Fruit fly (Drosophila melanogaster) whole organism, embryonic: Measurements from ENCODE around the gene fzy.
A peak's percentile ranks its signal among the peaks of the same experiment; 100 is the strongest.

ENCODE experiments used
- Adf1 ChIP-seq: fragments of 200-800 bp; sonication (Bioruptor generic); IDR thresholded peaks from 2 replicates; pipeline ENCODE4 v1.3.6; 2022; ENCODE audit warnings: missing biosample characterization, missing genetic modification characterization
- CG11085 ChIP-seq: fragments of 200-800 bp; sonication (Bioruptor generic); IDR thresholded peaks from 2 replicates; pipeline ENCODE4 v1.3.6; 2022; ENCODE audit warnings: missing biosample characterization, missing genetic modification characterization
- CG12769 ChIP-seq: fragments of 200-800 bp; sonication (Bioruptor generic); optimal IDR thresholded peaks from 2 replicates; lab custom pipeline; 2019; ENCODE audit warnings: missing biosample characterization, mild to moderate bottlenecking, missing genetic modification characterization, moderate library complexity
- CG13123 ChIP-seq: fragments of 200-800 bp; sonication (Bioruptor generic); optimal IDR thresholded peaks from 2 replicates; lab custom pipeline; 2016; ENCODE audit warnings: missing biosample characterization, missing genetic modification characterization
- CG13424 ChIP-seq: fragments of 200-800 bp; sonication (Bioruptor generic); optimal IDR thresholded peaks from 2 replicates; lab custom pipeline; 2019; ENCODE audit warnings: missing biosample characterization, mild to moderate bottlenecking, missing genetic modification characterization, moderate library complexity
- CG15269 ChIP-seq: fragments of 200-800 bp; sonication (Bioruptor generic); optimal IDR thresholded peaks from 2 replicates; lab custom pipeline; 2018; ENCODE audit warnings: missing biosample characterization, mild to moderate bottlenecking, missing genetic modification characterization, moderate library complexity
- CG17612 ChIP-seq: fragments of 200-800 bp; sonication (Bioruptor generic); IDR thresholded peaks from 2 replicates; pipeline ENCODE4 v1.3.6; 2022; ENCODE audit warnings: missing biosample characterization, missing genetic modification characterization
- CG1792 ChIP-seq: fragments of 200-800 bp; sonication (Bioruptor generic); optimal IDR thresholded peaks from 2 replicates; lab custom pipeline; 2016; ENCODE audit warnings: missing biosample characterization, missing genetic modification characterization
- CG18764 ChIP-seq: fragments of 200-800 bp; sonication (Bioruptor generic); optimal IDR thresholded peaks from 3 replicates; lab custom pipeline; 2016; ENCODE audit warnings: missing biosample characterization, missing genetic modification characterization
- CG2678 ChIP-seq: fragments of 200-800 bp; sonication (Bioruptor generic); optimal IDR thresholded peaks from 3 replicates; lab custom pipeline; 2019; ENCODE audit warnings: missing biosample characterization, mild to moderate bottlenecking, missing genetic modification characterization, moderate library complexity
- CG31365 ChIP-seq: fragments of 200-800 bp; sonication (Bioruptor generic); optimal IDR thresholded peaks from 2 replicates; lab custom pipeline; 2018; ENCODE audit warnings: missing biosample characterization, mild to moderate bottlenecking, missing genetic modification characterization
- CG33213 ChIP-seq: fragments of 200-800 bp; sonication (Bioruptor generic); optimal IDR thresholded peaks from 3 replicates; lab custom pipeline; 2016; ENCODE audit warnings: missing biosample characterization, missing genetic modification characterization
- CG3995 ChIP-seq: fragments of 200-800 bp; sonication (Bioruptor generic); optimal IDR thresholded peaks from 3 replicates; lab custom pipeline; 2016; ENCODE audit warnings: missing biosample characterization, missing genetic modification characterization
- CG6272 ChIP-seq: fragments of 200-800 bp; sonication (Bioruptor generic); IDR thresholded peaks from 2 replicates; pipeline ENCODE4 v1.3.6; 2022; ENCODE audit warnings: missing biosample characterization, missing genetic modification characterization
- CG6854 ChIP-seq: fragments of 200-800 bp; sonication (Bioruptor generic); optimal IDR thresholded peaks from 3 replicates; lab custom pipeline; 2017; ENCODE audit warnings: missing biosample characterization, mild to moderate bottlenecking, missing genetic modification characterization
- CG8290 ChIP-seq, 3 experiments: fragments of 200-800 bp; sonication (Bioruptor generic); optimal IDR thresholded peaks; 2 replicates each; lab custom pipeline; 2016 to 2019; ENCODE audit warnings: missing biosample characterization in 3 of 3, missing genetic modification characterization in 3 of 3, mild to moderate bottlenecking in 2 of 3, moderate library complexity in 1 of 3
- CG9609 ChIP-seq: fragments of 200-800 bp; sonication (Bioruptor generic); optimal IDR thresholded peaks from 3 replicates; lab custom pipeline; 2016; ENCODE audit warnings: missing biosample characterization, missing genetic modification characterization
- Drgx ChIP-seq: fragments of 200-800 bp; sonication (Bioruptor generic); IDR thresholded peaks from 2 replicates; pipeline ENCODE4 v1.3.6; 2022; ENCODE audit warnings: missing biosample characterization, missing genetic modification characterization
- Eip74EF ChIP-seq, 2 experiments: fragments of 200-800 bp in 1 of 2; fragments of >200 bp in 1 of 2; sonication (Bioruptor generic) in 1 of 2; optimal IDR thresholded peaks; 2 replicates each; lab custom pipeline; 2017 to 2019; ENCODE audit warnings: missing biosample characterization in 2 of 2, missing genetic modification characterization in 2 of 2, mild to moderate bottlenecking in 1 of 2, moderate library complexity in 1 of 2
- Fer1 ChIP-seq: fragments of 200-800 bp; sonication (Bioruptor generic); optimal IDR thresholded peaks from 2 replicates; lab custom pipeline; 2017; ENCODE audit warnings: missing biosample characterization, mild to moderate bottlenecking, missing genetic modification characterization
- Fer3 ChIP-seq: fragments of 200-800 bp; sonication (Bioruptor generic); optimal IDR thresholded peaks from 2 replicates; lab custom pipeline; 2018; ENCODE audit warnings: missing biosample characterization, mild to moderate bottlenecking, missing genetic modification characterization, moderate library complexity
- Hand ChIP-seq: fragments of 200-800 bp; sonication (Bioruptor generic); optimal IDR thresholded peaks from 2 replicates; lab custom pipeline; 2017; ENCODE audit warnings: mild to moderate bottlenecking, missing biosample characterization, missing genetic modification reagents, missing genetic modification characterization
- Hr51 ChIP-seq, 2 experiments: fragments of 200-800 bp; sonication (Bioruptor generic); optimal IDR thresholded peaks; 2 replicates in 1 of 2; 3 replicates in 1 of 2; lab custom pipeline; 2016 to 2018; ENCODE audit warnings: missing biosample characterization in 2 of 2, missing genetic modification characterization in 2 of 2, mild to moderate bottlenecking in 1 of 2, moderate library complexity in 1 of 2
- Jarid2 ChIP-seq: fragments of 200-800 bp; sonication (Bioruptor generic); optimal IDR thresholded peaks from 3 replicates; lab custom pipeline; 2017; ENCODE audit warnings: mild to moderate bottlenecking, missing biosample characterization, missing genetic modification reagents, missing genetic modification characterization
- MESR4 ChIP-seq: fragments of 200-800 bp; sonication (Bioruptor generic); optimal IDR thresholded peaks from 2 replicates; lab custom pipeline; 2018; ENCODE audit warnings: missing biosample characterization, mild to moderate bottlenecking, missing genetic modification characterization, moderate library complexity
- Rfx ChIP-seq: fragments of 200-800 bp; sonication (Bioruptor generic); IDR thresholded peaks from 2 replicates; pipeline ENCODE4 v1.3.6; 2022; ENCODE audit warnings: missing biosample characterization, missing genetic modification characterization
- aop ChIP-seq: fragments of 200-800 bp; sonication (Bioruptor generic); IDR thresholded peaks from 2 replicates; pipeline ENCODE4 v1.3.6; 2022; ENCODE audit warnings: missing biosample characterization, missing genetic modification characterization
- ato ChIP-seq: fragments of 200-800 bp; sonication (Bioruptor generic); IDR thresholded peaks from 2 replicates; pipeline ENCODE4 v1.3.6; 2022; ENCODE audit warnings: missing biosample characterization, missing genetic modification characterization; ENCODE audit not compliant: partially characterized antibody
- bowl ChIP-seq: fragments of 200-800 bp; sonication (Bioruptor generic); IDR thresholded peaks from 2 replicates; pipeline ENCODE4 v1.3.6; 2022; ENCODE audit warnings: missing biosample characterization, missing genetic modification characterization
- br ChIP-seq: fragments of >200 bp; optimal IDR thresholded peaks from 2 replicates; lab custom pipeline; 2017
- cad ChIP-seq: fragments of >200 bp; optimal IDR thresholded peaks from 2 replicates; lab custom pipeline; 2017; ENCODE audit warnings: missing biosample characterization, missing genetic modification characterization
- chm ChIP-seq: fragments of 200-800 bp; sonication (Bioruptor generic); IDR thresholded peaks from 2 replicates; pipeline ENCODE4 v1.3.6; 2022; ENCODE audit warnings: missing biosample characterization, missing genetic modification characterization
- crp ChIP-seq, 2 experiments: fragments of 200-800 bp; sonication (Bioruptor generic); optimal IDR thresholded peaks; 2 replicates in 1 of 2; 3 replicates in 1 of 2; lab custom pipeline; 2017; ENCODE audit warnings: missing biosample characterization in 2 of 2, missing genetic modification characterization in 2 of 2, mild to moderate bottlenecking in 1 of 2, moderate library complexity in 1 of 2
- exex ChIP-seq: fragments of 200-800 bp; sonication (Bioruptor generic); optimal IDR thresholded peaks from 4 replicates; lab custom pipeline; 2018; ENCODE audit warnings: missing biosample characterization, mild to moderate bottlenecking, missing genetic modification characterization, moderate library complexity
- jigr1 ChIP-seq: fragments of 200-800 bp; sonication (Bioruptor generic); IDR thresholded peaks from 3 replicates; pipeline ENCODE4 v1.3.6; 2022; ENCODE audit warnings: missing biosample characterization, missing genetic modification characterization
- kah ChIP-seq: fragments of 200-800 bp; sonication (Bioruptor generic); optimal IDR thresholded peaks from 2 replicates; lab custom pipeline; 2018; ENCODE audit warnings: missing biosample characterization, mild to moderate bottlenecking, missing genetic modification characterization
- lab ChIP-seq: fragments of 200-800 bp; sonication (Bioruptor generic); optimal IDR thresholded peaks from 3 replicates; lab custom pipeline; 2017; ENCODE audit warnings: missing biosample characterization, missing genetic modification characterization, mild to moderate bottlenecking, moderate library complexity, missing genetic modification reagents
- lbe ChIP-seq: fragments of 200-800 bp; sonication (Bioruptor generic); optimal IDR thresholded peaks from 2 replicates; lab custom pipeline; 2016; ENCODE audit warnings: missing biosample characterization, mild to moderate bottlenecking, missing genetic modification characterization
- peb ChIP-seq: fragments of 200-800 bp; sonication (Bioruptor generic); IDR thresholded peaks from 2 replicates; pipeline ENCODE4 v1.3.6; 2022; ENCODE audit warnings: missing biosample characterization, missing genetic modification characterization
- phol ChIP-seq: fragments of 200-800 bp; sonication (Bioruptor generic); optimal IDR thresholded peaks from 3 replicates; lab custom pipeline; 2018; ENCODE audit warnings: missing biosample characterization, mild to moderate bottlenecking, missing genetic modification characterization, moderate library complexity
- pnt ChIP-seq: fragments of 200-800 bp; sonication (Bioruptor generic); optimal IDR thresholded peaks from 3 replicates; lab custom pipeline; 2016; ENCODE audit warnings: missing biosample characterization, missing genetic modification characterization
- pros ChIP-seq: fragments of 200-800 bp; sonication (Bioruptor generic); optimal IDR thresholded peaks from 3 replicates; lab custom pipeline; 2019; ENCODE audit warnings: missing biosample characterization, mild to moderate bottlenecking, missing genetic modification characterization, moderate library complexity
- pzg ChIP-seq: fragments of 200-800 bp; sonication (Bioruptor generic); optimal IDR thresholded peaks from 3 replicates; lab custom pipeline; 2018; ENCODE audit warnings: missing biosample characterization, mild to moderate bottlenecking, missing genetic modification characterization, moderate library complexity
- run ChIP-seq: fragments of 200-800 bp; sonication (Bioruptor generic); optimal IDR thresholded peaks from 3 replicates; lab custom pipeline; 2018; ENCODE audit warnings: missing biosample characterization, mild to moderate bottlenecking, missing genetic modification characterization
- salm ChIP-seq: fragments of 200-800 bp; sonication (Bioruptor generic); optimal IDR thresholded peaks from 2 replicates; lab custom pipeline; 2018; ENCODE audit warnings: missing biosample characterization, mild to moderate bottlenecking, missing genetic modification characterization
- sens ChIP-seq: fragments of 200-800 bp; sonication (Bioruptor generic); peaks from one replicate; lab custom pipeline; 2016; ENCODE audit warnings: missing biosample characterization, missing genetic modification characterization
- sim ChIP-seq: fragments of 200-800 bp; sonication (Bioruptor generic); IDR thresholded peaks from 2 replicates; pipeline ENCODE4 v1.3.6; 2022; ENCODE audit warnings: missing biosample characterization, missing genetic modification characterization
- ssp ChIP-seq: fragments of 200-800 bp; sonication (Bioruptor generic); IDR thresholded peaks from 2 replicates; pipeline ENCODE4 v1.3.6; 2022; ENCODE audit warnings: missing biosample characterization, missing genetic modification characterization
- sug ChIP-seq: fragments of 200-800 bp; optimal IDR thresholded peaks from 2 replicates; lab custom pipeline; 2019; ENCODE audit warnings: missing biosample characterization, mild to moderate bottlenecking, missing genetic modification characterization, moderate library complexity
- toy ChIP-seq: fragments of 200-800 bp; sonication (Bioruptor generic); IDR thresholded peaks from 2 replicates; pipeline ENCODE4 v1.3.6; 2022; ENCODE audit warnings: missing biosample characterization, missing genetic modification characterization
- wdn ChIP-seq: fragments of 200-800 bp; sonication (Bioruptor generic); IDR thresholded peaks from 2 replicates; pipeline ENCODE4 v1.3.6; 2022; ENCODE audit warnings: missing biosample characterization, missing genetic modification characterization

The fzy gene

dm6 chr2L:16315027-16315426 is 4.3 kb downstream of the fzy start:
- TF ChIP-seq Fer1 (GFP tag; lab: Kevin White, UChicago) (peak; percentile 9), run (no peak), jigr1 (no peak), pros (peak; percentile 88), sens (peak; percentile 49), toy (GFP tag; lab: Robert Waterston, UW) (no peak), CG15269 (peak; percentile 82), CG31365 (tag; lab: Kevin White, UChicago) (no peak), CG6854 (peak; percentile 43), cad (GFP tag; lab: Kevin White, UChicago) (no peak), CG18764 (GFP tag; lab: Kevin White, UChicago) (no peak), peb (GFP tag; lab: Robert Waterston, UW) (no peak), lbe (GFP tag; lab: Kevin White, UChicago) (peak; percentile 3), Eip74EF (GFP tag; optimal IDR thresholded peaks at IDR 0.05; lab: Kevin White, UChicago) (peak in 1 of 2 experiments; percentile 37), ssp (GFP tag; lab: Robert Waterston, UW) (no peak), CG13424 (tag; lab: Kevin White, UChicago) (no peak), ato (GFP tag; lab: Robert Waterston, UW) (no peak), bowl (0 out of 2 replicates have a peak, but pooled peaks have one; percentile 28), wdn (GFP tag; lab: Robert Waterston, UW) (no peak), CG13123 (GFP tag; lab: Kevin White, UChicago) (no peak), sug (tag; lab: Kevin White, UChicago) (peak; percentile 81), Hr51 (GFP tag; optimal IDR thresholded peaks at IDR 0.05; lab: Kevin White, UChicago) (no peak), exex (tag; lab: Kevin White, UChicago) (peak; percentile 62), CG8290 (GFP tag; optimal IDR thresholded peaks at IDR 0.05; lab: Kevin White, UChicago) (no peak), CG8290 (tag; optimal IDR thresholded peaks at IDR 0.05; lab: Kevin White, UChicago) (peak in 1 of 2 experiments; percentile 38), Hand (no peak), chm (GFP tag; lab: Robert Waterston, UW) (peak; percentile 62; the same call in 1 of the 2 replicates), CG1792 (no peak), Fer3 (tag; lab: Kevin White, UChicago) (peak; percentile 20), Rfx (GFP tag; lab: Robert Waterston, UW) (peak; percentile 36; the same call in 1 of the 2 replicates), CG33213 (GFP tag; lab: Kevin White, UChicago) (no peak), kah (GFP tag; lab: Kevin White, UChicago) (no peak), MESR4 (no peak), CG12769 (peak; percentile 79), Adf1 (peak; percentile 12; the same call in 1 of the 2 replicates), br (lab: Kevin White, UChicago) (no peak), pzg (GFP tag; lab: Kevin White, UChicago) (peak; percentile 0), crp (GFP tag; optimal IDR thresholded peaks at IDR 0.05; lab: Kevin White, UChicago) (no peak), phol (tag; lab: Kevin White, UChicago) (no peak), aop (GFP tag; lab: Robert Waterston, UW) (no peak), CG11085 (no peak), sim (GFP tag; lab: Robert Waterston, UW) (no peak), CG17612 (GFP tag; lab: Robert Waterston, UW) (no peak), CG3995 (GFP tag; lab: Kevin White, UChicago) (no peak), pnt (GFP tag; lab: Kevin White, UChicago) (no peak), lab (peak; percentile 61), CG9609 (GFP tag; lab: Kevin White, UChicago) (no peak), CG2678 (tag; lab: Kevin White, UChicago) (peak; percentile 28), Jarid2 (GFP tag; lab: Kevin White, UChicago) (no peak), Drgx (peak; percentile 45), salm (tag; lab: Kevin White, UChicago) (no peak), CG6272 (no peak)
